Fruit fly (Drosophila melanogaster): ENCODE data around the gene RFeSP.

Gene RFeSP

dm6 chr2L:1568631-1569030 is 45.3 kb downstream of the RFeSP start:
- TF ChIP-seq CG4404 (GFP tag; IDR thresholded peaks at IDR 0.05) (no peak), fd64A (GFP tag; optimal IDR thresholded peaks at IDR 0.05) (no peak), lab (GFP tag; optimal IDR thresholded peaks at IDR 0.05) (peak; percentile 34), CG14667 (GFP tag; IDR thresholded peaks at IDR 0.05) (no peak), slbo (GFP tag; IDR thresholded peaks at IDR 0.05) (0 out of 2 replicates have a peak, but pooled peaks have one; percentile 10), CG18764 (GFP tag; optimal IDR thresholded peaks at IDR 0.05) (no peak), Ptx1 (GFP tag; IDR thresholded peaks at IDR 0.05) (no peak), bbx (GFP tag; IDR thresholded peaks at IDR 0.05; ENCODE audit: partially characterized antibody) (no peak), ken (GFP tag; IDR thresholded peaks at IDR 0.05) (no peak), insv (GFP tag; optimal IDR thresholded peaks at IDR 0.05) (no peak), Fer1 (GFP tag; optimal IDR thresholded peaks at IDR 0.05) (peak; percentile 24), unpg (GFP tag; optimal IDR thresholded peaks at IDR 0.05) (peak; percentile 7), pzg (GFP tag; optimal IDR thresholded peaks at IDR 0.05) (no peak), grau (tag; optimal IDR thresholded peaks at IDR 0.05) (peak; percentile 19), phol (tag; optimal IDR thresholded peaks at IDR 0.05) (peak; percentile 14), pan (optimal IDR thresholded peaks at IDR 0.05) (no peak), pan (GFP tag; optimal IDR thresholded peaks at IDR 0.05 in 1 of 2, IDR thresholded peaks at IDR 0.05 in 1 of 2) (no peak), Poxn (GFP tag; IDR thresholded peaks at IDR 0.05) (no peak), gcm2 (GFP tag; optimal IDR thresholded peaks at IDR 0.05) (no peak), lola (GFP tag; optimal IDR thresholded peaks at IDR 0.05) (no peak), Hmr (GFP tag; optimal IDR thresholded peaks at IDR 0.05) (peak; percentile 17), tll (GFP tag; optimal IDR thresholded peaks at IDR 0.05) (no peak), Nf-YC (tag; optimal IDR thresholded peaks at IDR 0.05) (no peak), ewg (GFP tag; optimal IDR thresholded peaks at IDR 0.05) (no peak), jigr1 (GFP tag; IDR thresholded peaks at IDR 0.05) (no peak), Dfd (GFP tag; optimal IDR thresholded peaks at IDR 0.05) (no peak), oc (tag; optimal IDR thresholded peaks at IDR 0.05) (no peak), CG43689 (GFP tag; IDR thresholded peaks at IDR 0.05) (no peak), sisA (GFP tag; IDR thresholded peaks at IDR 0.05) (peak; percentile 26; the same call in 1 of the 2 replicates), eve (GFP tag; optimal IDR thresholded peaks at IDR 0.05) (no peak), Fer2 (tag; optimal IDR thresholded peaks at IDR 0.05) (no peak), Hr78 (GFP tag; optimal IDR thresholded peaks at IDR 0.05) (no peak), gcm (GFP tag; optimal IDR thresholded peaks at IDR 0.05) (no peak), HmgZ (tag; optimal IDR thresholded peaks at IDR 0.05) (no peak), CG1647 (GFP tag; optimal IDR thresholded peaks at IDR 0.05) (no peak), crc (GFP tag; optimal IDR thresholded peaks at IDR 0.05) (no peak), CG8478 (optimal IDR thresholded peaks at IDR 0.05) (no peak), CG18476 (GFP tag; optimal IDR thresholded peaks at IDR 0.05) (no peak), CG7963 (GFP tag; IDR thresholded peaks at IDR 0.05; ENCODE audit: partially characterized antibody) (no peak), CG12155 (GFP tag; optimal IDR thresholded peaks at IDR 0.05) (no peak), salm (tag; optimal IDR thresholded peaks at IDR 0.05) (no peak), lmd (GFP tag; IDR thresholded peaks at IDR 0.05) (no peak), zfh1 (GFP tag; IDR thresholded peaks at IDR 0.05) (no peak), Ravus (GFP tag; IDR thresholded peaks at IDR 0.05) (no peak), CG17359 (tag; optimal IDR thresholded peaks at IDR 0.05) (peak; percentile 29), btn (GFP tag; optimal IDR thresholded peaks at IDR 0.05) (no peak), klu (GFP tag; IDR thresholded peaks at IDR 0.05) (no peak), Fer3 (tag; optimal IDR thresholded peaks at IDR 0.05) (no peak), nmo (GFP tag; optimal IDR thresholded peaks at IDR 0.05) (peak; percentile 27), Rx (GFP tag; IDR thresholded peaks at IDR 0.05) (0 out of 2 replicates have a peak, but pooled peaks have one; percentile 5), Abd-B (GFP tag; optimal IDR thresholded peaks at IDR 0.05) (no peak)

Data from whole organism, embryonic.